Fruit fly (Drosophila melanogaster) whole organism, wandering third instar larva: ENCODE data around the gene bocks.

Source experiments
- OdsH ChIP-seq: fragments of 200-800 bp; sonication (Bioruptor generic); optimal IDR thresholded peaks from 2 replicates; lab custom pipeline; 2016; ENCODE audit warnings: missing biosample characterization, mild to moderate bottlenecking, missing genetic modification characterization
- br ChIP-seq: fragments of 200-800 bp; sonication (Bioruptor generic); optimal IDR thresholded peaks from 2 replicates; lab custom pipeline; 2016; ENCODE audit warnings: missing biosample characterization, missing genetic modification characterization
- foxo ChIP-seq, 2 experiments: fragments of 200-800 bp; sonication (Bioruptor generic); optimal IDR thresholded peaks; 2 replicates in 1 of 2; 3 replicates in 1 of 2; lab custom pipeline; 2016 to 2017; ENCODE audit warnings: missing biosample characterization in 2 of 2, missing genetic modification characterization in 2 of 2
- psq ChIP-seq: fragments of 200-800 bp; sonication (Bioruptor generic); optimal IDR thresholded peaks from 3 replicates; lab custom pipeline; 2017; ENCODE audit warnings: missing biosample characterization, mild to moderate bottlenecking, missing genetic modification characterization, moderate library complexity
- usp ChIP-seq: fragments of >200 bp; optimal IDR thresholded peaks from 2 replicates; lab custom pipeline; 2017; ENCODE audit warnings: missing biosample characterization, missing genetic modification characterization

DNA sequence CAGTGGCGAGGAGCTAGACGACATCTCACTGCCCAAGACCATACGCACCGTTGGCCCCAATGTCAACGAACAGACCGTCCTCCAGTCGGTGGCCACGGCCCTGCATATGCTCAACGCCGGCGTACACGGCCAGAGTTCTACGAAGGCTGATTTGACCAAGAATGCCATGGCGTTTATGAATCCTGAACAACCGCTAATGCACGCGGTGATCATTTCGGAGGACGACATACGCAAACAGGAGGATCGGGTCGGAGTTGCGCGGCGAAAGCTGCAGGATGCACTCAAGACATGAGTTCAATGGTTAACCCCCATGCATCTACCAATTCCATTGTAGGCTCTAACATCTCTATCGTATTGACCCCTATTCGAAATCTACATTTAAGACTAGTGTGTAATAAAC lies 29.7 kb downstream of the bocks start:
- no peak for TF ChIP-seq usp (GFP tag; lab: Kevin White, UChicago)
- no peak for TF ChIP-seq psq
- TF ChIP-seq OdsH (GFP tag; lab: Kevin White, UChicago): no peak
- no peak for TF ChIP-seq br (GFP tag; lab: Kevin White, UChicago)
- no peak for TF ChIP-seq foxo (GFP tag; optimal IDR thresholded peaks at IDR 0.05; lab: Kevin White, UChicago)
